Worm (Caenorhabditis elegans): ENCODE data around the gene ZK616.8.

ZK616.8 gene

ce11 chrIV:5397539-5397938 is 14.5 kb downstream of the ZK616.8 start, which contains the start of gene ZK616.2:
Gene ZK616.2, plus strand, starts transcription at chrIV:5397839.
- no peak for TF ChIP-seq nhr-237 (tag; optimal IDR thresholded peaks at IDR 0.05)
- TF ChIP-seq ZK546.5 (tag; optimal IDR thresholded peaks at IDR 0.05), result no peak
- no peak for TF ChIP-seq ceh-82 (tag; optimal IDR thresholded peaks at IDR 0.05)
- TF ChIP-seq gmeb-1 (tag; optimal IDR thresholded peaks at IDR 0.05), result no peak
- no peak for TF ChIP-seq crh-2 (tag; optimal IDR thresholded peaks at IDR 0.05)

ce11 chrIV:5396769-5397168 is 15.2 kb downstream of the ZK616.8 start, which contains the start of gene ZK616.3:
Gene ZK616.3, plus strand, starts transcription at chrIV:5397069.
- TF ChIP-seq unc-39 (tag; optimal IDR thresholded peaks at IDR 0.05) (no peak), nhr-237 (tag; optimal IDR thresholded peaks at IDR 0.05) (no peak), nhr-11 (tag; optimal IDR thresholded peaks at IDR 0.05) (no peak), elt-3 (tag; optimal IDR thresholded peaks at IDR 0.05) (no peak), lin-13 (GFP tag; optimal IDR thresholded peaks at IDR 0.05) (no peak), fos-1 (tag; optimal IDR thresholded peaks at IDR 0.05) (no peak), blmp-1 (tag; optimal IDR thresholded peaks at IDR 0.05; ENCODE audit: insufficient read depth) (no peak), skn-1 (tag; optimal IDR thresholded peaks at IDR 0.05) (no peak), ztf-4 (tag; optimal IDR thresholded peaks at IDR 0.05) (no peak), aly-2 (tag; optimal IDR thresholded peaks at IDR 0.05) (no peak), R02D3.7 (tag; optimal IDR thresholded peaks at IDR 0.05) (no peak), gmeb-1 (tag; optimal IDR thresholded peaks at IDR 0.05) (no peak), nhr-6 (tag; optimal IDR thresholded peaks at IDR 0.05) (no peak), mbf-1 (tag; optimal IDR thresholded peaks at IDR 0.05) (no peak), ceh-16 (tag; optimal IDR thresholded peaks at IDR 0.05) (no peak), dmd-4 (tag; optimal IDR thresholded peaks at IDR 0.05) (no peak)

- peak; percentile 69 for TF ChIP-seq sma-3 (GFP tag; optimal IDR thresholded peaks at IDR 0.05)
- no peak for TF ChIP-seq nhr-77 (tag; optimal IDR thresholded peaks at IDR 0.05)
- peak; percentile 70 for TF ChIP-seq egl-27 (tag; optimal IDR thresholded peaks at IDR 0.05)
- TF ChIP-seq blmp-1 (tag; optimal IDR thresholded peaks at IDR 0.05; ENCODE audit: insufficient read depth), result peak; percentile 49
- TF ChIP-seq lin-13 (GFP tag; optimal IDR thresholded peaks at IDR 0.05), result peak; percentile 77
- TF ChIP-seq nhr-25 (tag; optimal IDR thresholded peaks at IDR 0.05), result peak; percentile 74
- peak; percentile 63 for TF ChIP-seq nhr-6 (tag; optimal IDR thresholded peaks at IDR 0.05)
- TF ChIP-seq unc-55 (GFP tag; optimal IDR thresholded peaks at IDR 0.05), result peak; percentile 90
- TF ChIP-seq lin-11 (tag; optimal IDR thresholded peaks at IDR 0.05), result peak; percentile 55
- TF ChIP-seq sem-4 (tag; optimal IDR thresholded peaks at IDR 0.05), result peak; percentile 67
- TF ChIP-seq nhr-129 (tag; optimal IDR thresholded peaks at IDR 0.05), result peak; percentile 60
- peak; percentile 60 for TF ChIP-seq fos-1 (tag; optimal IDR thresholded peaks at IDR 0.05)
- TF ChIP-seq aly-2 (tag; optimal IDR thresholded peaks at IDR 0.05), result no peak
- peak; percentile 64 for TF ChIP-seq snpc-4 (tag; optimal IDR thresholded peaks at IDR 0.05)
- peak; percentile 66 for TF ChIP-seq ceh-16 (tag; optimal IDR thresholded peaks at IDR 0.05)
- peak; percentile 25 for TF ChIP-seq ZK546.5 (tag; optimal IDR thresholded peaks at IDR 0.05)
- TF ChIP-seq mab-5 (tag; optimal IDR thresholded peaks at IDR 0.05), result peak; percentile 83
- peak; percentile 27 for TF ChIP-seq zag-1 (tag; optimal IDR thresholded peaks at IDR 0.05)
- peak; percentile 74 for TF ChIP-seq nhr-10 (tag; optimal IDR thresholded peaks at IDR 0.05)
- no peak for TF ChIP-seq elt-1 (tag; optimal IDR thresholded peaks at IDR 0.05)
- no peak for TF ChIP-seq unc-39 (tag; optimal IDR thresholded peaks at IDR 0.05)
- no peak for TF ChIP-seq dmd-4 (tag; optimal IDR thresholded peaks at IDR 0.05)
- TF ChIP-seq nhr-21 (tag; optimal IDR thresholded peaks at IDR 0.05), result peak; percentile 51
- TF ChIP-seq C34F6.9 (tag; optimal IDR thresholded peaks at IDR 0.05), result peak; percentile 90
- peak; percentile 87 to 92 for TF ChIP-seq lsy-2 (tag; optimal IDR thresholded peaks at IDR 0.05)
- TF ChIP-seq skn-1 (tag; optimal IDR thresholded peaks at IDR 0.05), result peak; percentile 16
- TF ChIP-seq sma-9 (GFP tag; optimal IDR thresholded peaks at IDR 0.05), result peak; percentile 84
- TF ChIP-seq sma-9 (tag; optimal IDR thresholded peaks at IDR 0.05), result no peak
- peak; percentile 83 for TF ChIP-seq crh-2 (tag; optimal IDR thresholded peaks at IDR 0.05)
- no peak for TF ChIP-seq nhr-237 (tag; optimal IDR thresholded peaks at IDR 0.05)
- TF ChIP-seq Y55F3AM.14 (GFP tag; optimal IDR thresholded peaks at IDR 0.05), result no peak
- peak; percentile 85 for TF ChIP-seq gmeb-1 (tag; optimal IDR thresholded peaks at IDR 0.05)
- peak; percentile 25 for TF ChIP-seq R02D3.7 (tag; optimal IDR thresholded peaks at IDR 0.05)
- peak; percentile 77 for TF ChIP-seq F13H6.1 (tag; optimal IDR thresholded peaks at IDR 0.05)
These were observed 17.3 kb downstream of the ZK616.8 start, which contains the start of the genes perm-3 and swsn-6 for ce11 chrIV:5394687-5395086. Gene perm-3, minus strand, starts transcription at chrIV:5394804. Gene swsn-6, plus strand, starts transcription at chrIV:5395033.

All from whole organism, L2 larva.